Comparison of ENCODE assay signal across 1 fruit fly cellular context in genomic region chr3R:22664274-22664673, dm6.
TF ChIP-seq lines count a peak whose summit lies in the region.

No protein-coding gene starts in this region.

TF ChIP-seq in whole organism, embryonic, 481 proteins besides CTCF, POLR2A, EP300 and RAD21 (continued from another document):
- TF ChIP-seq CG8281 (tag; optimal IDR thresholded peaks at IDR 0.05; lab: Kevin White, UChicago) = no peak
- no peak for TF ChIP-seq Fer2 (tag; optimal IDR thresholded peaks at IDR 0.05; lab: Kevin White, UChicago)
- no peak for TF ChIP-seq fru (optimal IDR thresholded peaks at IDR 0.05; lab: Kevin White, UChicago)
- TF ChIP-seq gt (GFP tag; IDR thresholded peaks at IDR 0.05; lab: Robert Waterston, UW) = no peak
- no peak for TF ChIP-seq cg (GFP tag; optimal IDR thresholded peaks at IDR 0.05; lab: Kevin White, UChicago)
- peak; percentile 69 for TF ChIP-seq Sox102F (GFP tag; optimal IDR thresholded peaks at IDR 0.05; lab: Kevin White, UChicago)
- peak; percentile 44 for TF ChIP-seq pb (GFP tag; optimal IDR thresholded peaks at IDR 0.05; lab: Kevin White, UChicago)
- no peak for TF ChIP-seq CG8359 (GFP tag; optimal IDR thresholded peaks at IDR 0.05; lab: Kevin White, UChicago; ENCODE audit: borderline replicate concordance)
- TF ChIP-seq ATbp (GFP tag; optimal IDR thresholded peaks at IDR 0.05; lab: Kevin White, UChicago) = peak; percentile 66
- TF ChIP-seq CG8290 (GFP tag; optimal IDR thresholded peaks at IDR 0.05; lab: Kevin White, UChicago) = no peak
- peak in 1 of 2 experiments; percentile 33 for TF ChIP-seq CG8290 (tag; optimal IDR thresholded peaks at IDR 0.05; lab: Kevin White, UChicago)
- TF ChIP-seq CG14667 (GFP tag; IDR thresholded peaks at IDR 0.05; lab: Robert Waterston, UW) = peak; percentile 37; the same call in 1 of the 2 replicates
- peak; percentile 2 for TF ChIP-seq Sry-δ (GFP tag; optimal IDR thresholded peaks at IDR 0.05; lab: Kevin White, UChicago)
- no peak for TF ChIP-seq Camta (GFP tag; optimal IDR thresholded peaks at IDR 0.05; lab: Kevin White, UChicago)
- TF ChIP-seq btn (GFP tag; optimal IDR thresholded peaks at IDR 0.05; lab: Kevin White, UChicago) = no peak
- TF ChIP-seq HHEX (GFP tag; optimal IDR thresholded peaks at IDR 0.05; lab: Kevin White, UChicago) = peak; percentile 6
- no peak for TF ChIP-seq CG7357 (GFP tag; IDR thresholded peaks at IDR 0.05; lab: Robert Waterston, UW)
- TF ChIP-seq Ada2b (GFP tag; IDR thresholded peaks at IDR 0.05; lab: Robert Waterston, UW) = peak; percentile 70
- TF ChIP-seq tna (GFP tag; IDR thresholded peaks at IDR 0.05; lab: Robert Waterston, UW; ENCODE audit: partially characterized antibody) = no peak
- TF ChIP-seq CG12769 (tag; optimal IDR thresholded peaks at IDR 0.05; lab: Kevin White, UChicago) = peak; percentile 26
- TF ChIP-seq CG17829 (tag; optimal IDR thresholded peaks at IDR 0.05; lab: Kevin White, UChicago) = no peak
- no peak for TF ChIP-seq CG8478 (optimal IDR thresholded peaks at IDR 0.05; lab: Kevin White, UChicago)
- TF ChIP-seq CG9727 (GFP tag; optimal IDR thresholded peaks at IDR 0.05; lab: Kevin White, UChicago) = peak; percentile 30
- TF ChIP-seq CG6272 (GFP tag; IDR thresholded peaks at IDR 0.05; lab: Robert Waterston, UW) = 0 out of 2 replicates have a peak, but pooled peaks have one; percentile 9
- TF ChIP-seq nerfin-1 (tag; optimal IDR thresholded peaks at IDR 0.05; lab: Kevin White, UChicago) = no peak
- no peak for TF ChIP-seq dati (GFP tag; IDR thresholded peaks at IDR 0.05; lab: Robert Waterston, UW)
- TF ChIP-seq CG4820 (GFP tag; optimal IDR thresholded peaks at IDR 0.05; lab: Kevin White, UChicago) = peak; percentile 33
- peak; percentile 42 for TF ChIP-seq CG30431 (GFP tag; optimal IDR thresholded peaks at IDR 0.05; lab: Kevin White, UChicago)
- TF ChIP-seq MTF-1 (GFP tag; optimal IDR thresholded peaks at IDR 0.05; lab: Kevin White, UChicago; ENCODE audit: borderline replicate concordance) = no peak
- TF ChIP-seq peb (GFP tag; IDR thresholded peaks at IDR 0.05; lab: Robert Waterston, UW) = no peak
- peak; percentile 3 for TF ChIP-seq maf-S (GFP tag; optimal IDR thresholded peaks at IDR 0.05; lab: Kevin White, UChicago)
- no peak for TF ChIP-seq pan (optimal IDR thresholded peaks at IDR 0.05; lab: Kevin White, UChicago)
- peak in 1 of 2 experiments; percentile 34 for TF ChIP-seq pan (GFP tag; optimal IDR thresholded peaks at IDR 0.05 in 1 of 2, IDR thresholded peaks at IDR 0.05 in 1 of 2)
- no peak for TF ChIP-seq CG9609 (GFP tag; optimal IDR thresholded peaks at IDR 0.05; lab: Kevin White, UChicago)
- no peak for TF ChIP-seq Nf-YC (tag; optimal IDR thresholded peaks at IDR 0.05; lab: Kevin White, UChicago)
- TF ChIP-seq tio (GFP tag; optimal IDR thresholded peaks at IDR 0.05; lab: Kevin White, UChicago) = peak; percentile 8
- TF ChIP-seq fd102C (GFP tag; optimal IDR thresholded peaks at IDR 0.05; lab: Kevin White, UChicago) = no peak
- TF ChIP-seq trem (tag; optimal IDR thresholded peaks at IDR 0.05; lab: Kevin White, UChicago) = no peak
- TF ChIP-seq Dref (GFP tag; IDR thresholded peaks at IDR 0.05; lab: Robert Waterston, UW) = no peak
- TF ChIP-seq Rx (GFP tag; IDR thresholded peaks at IDR 0.05; lab: Robert Waterston, UW) = peak; percentile 61; the same call in 1 of the 2 replicates
- TF ChIP-seq CG12659 (GFP tag; optimal IDR thresholded peaks at IDR 0.05; lab: Kevin White, UChicago) = no peak
- TF ChIP-seq CG12071 (GFP tag; optimal IDR thresholded peaks at IDR 0.05; lab: Kevin White, UChicago) = peak; percentile 26
- TF ChIP-seq Antp (GFP tag; optimal IDR thresholded peaks at IDR 0.05; lab: Kevin White, UChicago) = peak; percentile 56
- no peak for TF ChIP-seq ab (GFP tag; optimal IDR thresholded peaks at IDR 0.05; lab: Kevin White, UChicago)
- no peak for TF ChIP-seq CG4360 (GFP tag; IDR thresholded peaks at IDR 0.05; lab: Robert Waterston, UW)
- TF ChIP-seq CG9932 (GFP tag; IDR thresholded peaks at IDR 0.05; lab: Robert Waterston, UW) = peak; percentile 15; the same call in 1 of the 2 replicates
- TF ChIP-seq mam (GFP tag; optimal IDR thresholded peaks at IDR 0.05; lab: Kevin White, UChicago) = peak; percentile 27
- TF ChIP-seq CG7839 (tag; optimal IDR thresholded peaks at IDR 0.05; lab: Kevin White, UChicago) = peak; percentile 54
- no peak for TF ChIP-seq emc (GFP tag; optimal IDR thresholded peaks at IDR 0.05; lab: Kevin White, UChicago)
- TF ChIP-seq org-1 (GFP tag; optimal IDR thresholded peaks at IDR 0.05; lab: Kevin White, UChicago) = no peak
- no peak for TF ChIP-seq CG31365 (tag; optimal IDR thresholded peaks at IDR 0.05; lab: Kevin White, UChicago)
- TF ChIP-seq oc (tag; optimal IDR thresholded peaks at IDR 0.05; lab: Kevin White, UChicago) = peak; percentile 63
- TF ChIP-seq Xrp1 (GFP tag; IDR thresholded peaks at IDR 0.05; lab: Robert Waterston, UW) = peak; percentile 37; the same call in 1 of the 2 replicates
- no peak for TF ChIP-seq CG2129 (GFP tag; IDR thresholded peaks at IDR 0.05; lab: Robert Waterston, UW; ENCODE audit: partially characterized antibody)
- peak; percentile 49; the same call in 1 of the 2 replicates for TF ChIP-seq ara (GFP tag; IDR thresholded peaks at IDR 0.05; lab: Robert Waterston, UW)
- TF ChIP-seq prd (optimal IDR thresholded peaks at IDR 0.05; lab: Kevin White, UChicago) = no peak
- TF ChIP-seq prd (GFP tag; IDR thresholded peaks at IDR 0.05; lab: Robert Waterston, UW) = peak; percentile 68; the same call in 2 of the 3 replicates
- peak; percentile 33 for TF ChIP-seq CG8388 (GFP tag; optimal IDR thresholded peaks at IDR 0.05; lab: Kevin White, UChicago)
- TF ChIP-seq Hr39 (optimal IDR thresholded peaks at IDR 0.05; lab: Kevin White, UChicago) = no peak
- peak; percentile 19 for TF ChIP-seq tx (GFP tag; optimal IDR thresholded peaks at IDR 0.05; lab: Kevin White, UChicago)
- TF ChIP-seq Hr78 (GFP tag; optimal IDR thresholded peaks at IDR 0.05; lab: Kevin White, UChicago) = no peak
- TF ChIP-seq ewg (GFP tag; optimal IDR thresholded peaks at IDR 0.05; lab: Kevin White, UChicago) = peak; percentile 43
- no peak for TF ChIP-seq ac (GFP tag; optimal IDR thresholded peaks at IDR 0.05; lab: Kevin White, UChicago)
- TF ChIP-seq Ets65A (GFP tag; lab: Kevin White, UChicago) = no peak
- TF ChIP-seq h (optimal IDR thresholded peaks at IDR 0.05; lab: Kevin White, UChicago) = no peak
- TF ChIP-seq gsb (GFP tag; IDR thresholded peaks at IDR 0.05; lab: Robert Waterston, UW) = no peak
- TF ChIP-seq CG13123 (GFP tag; optimal IDR thresholded peaks at IDR 0.05; lab: Kevin White, UChicago) = no peak
- TF ChIP-seq ranshi (GFP tag; IDR thresholded peaks at IDR 0.05; lab: Robert Waterston, UW) = no peak
- TF ChIP-seq vnd (GFP tag; IDR thresholded peaks at IDR 0.05; lab: Robert Waterston, UW; ENCODE audit: partially characterized antibody) = no peak
- no peak for TF ChIP-seq CG6791 (GFP tag; IDR thresholded peaks at IDR 0.05; lab: Robert Waterston, UW; ENCODE audit: partially characterized antibody)
- no peak for TF ChIP-seq CG1792 (GFP tag; optimal IDR thresholded peaks at IDR 0.05; lab: Kevin White, UChicago)
- no peak for TF ChIP-seq MBD-R2 (GFP tag; IDR thresholded peaks at IDR 0.05; lab: Robert Waterston, UW)
- no peak for TF ChIP-seq slp2 (GFP tag; optimal IDR thresholded peaks at IDR 0.05; lab: Kevin White, UChicago)
- TF ChIP-seq CG14050 (GFP tag; IDR thresholded peaks at IDR 0.05; lab: Robert Waterston, UW) = 0 out of 3 replicates have a peak, but pooled peaks have one; percentile 15
- peak; percentile 21 for TF ChIP-seq CG1602 (GFP tag; optimal IDR thresholded peaks at IDR 0.05; lab: Kevin White, UChicago)
- no peak for TF ChIP-seq B-H2 (GFP tag; optimal IDR thresholded peaks at IDR 0.05; lab: Kevin White, UChicago)
- no peak for TF ChIP-seq CG9215 (GFP tag; IDR thresholded peaks at IDR 0.05; lab: Robert Waterston, UW)
- no peak for TF ChIP-seq dmrt11E (tag; optimal IDR thresholded peaks at IDR 0.05; lab: Kevin White, UChicago)
- TF ChIP-seq CG32772 (GFP tag; IDR thresholded peaks at IDR 0.05; lab: Robert Waterston, UW) = peak; percentile 63
- no peak for TF ChIP-seq CG2116 (GFP tag; optimal IDR thresholded peaks at IDR 0.05; lab: Kevin White, UChicago)
- peak; percentile 66; the same call in 2 of the 3 replicates for TF ChIP-seq ken (GFP tag; IDR thresholded peaks at IDR 0.05; lab: Robert Waterston, UW)
- peak; percentile 47; the same call in 1 of the 2 replicates for TF ChIP-seq Ptx1 (GFP tag; IDR thresholded peaks at IDR 0.05; lab: Robert Waterston, UW)
- 0 out of 2 replicates have a peak, but pooled peaks have one; percentile 44 for TF ChIP-seq seq (GFP tag; IDR thresholded peaks at IDR 0.05; lab: Robert Waterston, UW)
- TF ChIP-seq Sin3A (optimal IDR thresholded peaks at IDR 0.05; lab: Kevin White, UChicago) = no peak
- peak; percentile 46; the same call in 1 of the 3 replicates for TF ChIP-seq Dbx (GFP tag; IDR thresholded peaks at IDR 0.05; lab: Robert Waterston, UW)
- no peak for TF ChIP-seq Trl (optimal IDR thresholded peaks at IDR 0.05; lab: Kevin White, UChicago)
- TF ChIP-seq Trl (GFP tag; optimal IDR thresholded peaks at IDR 0.05; lab: Kevin White, UChicago) = no peak
- TF ChIP-seq z (GFP tag; IDR thresholded peaks at IDR 0.05; lab: Robert Waterston, UW) = no peak
- TF ChIP-seq CG2678 (tag; optimal IDR thresholded peaks at IDR 0.05; lab: Kevin White, UChicago) = peak; percentile 56
- no peak for TF ChIP-seq rib (GFP tag; IDR thresholded peaks at IDR 0.05; lab: Robert Waterston, UW)
- no peak for TF ChIP-seq da (GFP tag; optimal IDR thresholded peaks at IDR 0.05; lab: Kevin White, UChicago)
- peak; percentile 3 for TF ChIP-seq jing (GFP tag; optimal IDR thresholded peaks at IDR 0.05; lab: Kevin White, UChicago)
- peak; percentile 55; the same call in 1 of the 3 replicates for TF ChIP-seq CG34422 (GFP tag; IDR thresholded peaks at IDR 0.05; lab: Robert Waterston, UW)
- no peak for TF ChIP-seq CG18619 (GFP tag; optimal IDR thresholded peaks at IDR 0.05; lab: Kevin White, UChicago)
- no peak for TF ChIP-seq Vsx1 (GFP tag; optimal IDR thresholded peaks at IDR 0.05; lab: Kevin White, UChicago)
- no peak for TF ChIP-seq Awh (GFP tag; IDR thresholded peaks at IDR 0.05; lab: Robert Waterston, UW)
- no peak for TF ChIP-seq CG5180 (GFP tag; optimal IDR thresholded peaks at IDR 0.05; lab: Kevin White, UChicago)
- no peak for TF ChIP-seq CG32532 (GFP tag; IDR thresholded peaks at IDR 0.05; lab: Robert Waterston, UW)
- peak; percentile 17 for TF ChIP-seq Fer3 (tag; optimal IDR thresholded peaks at IDR 0.05; lab: Kevin White, UChicago)
- TF ChIP-seq CG6683 (GFP tag; optimal IDR thresholded peaks at IDR 0.05; lab: Kevin White, UChicago) = no peak
- TF ChIP-seq Abd-B (GFP tag; optimal IDR thresholded peaks at IDR 0.05; lab: Kevin White, UChicago) = peak; percentile 36
- TF ChIP-seq CG3407 (GFP tag; optimal IDR thresholded peaks at IDR 0.05; lab: Kevin White, UChicago) = no peak
- TF ChIP-seq NC2α (GFP tag; optimal IDR thresholded peaks at IDR 0.05; lab: Kevin White, UChicago) = no peak
- TF ChIP-seq CG31441 (GFP tag; IDR thresholded peaks at IDR 0.05; lab: Robert Waterston, UW) = peak; percentile 23; the same call in 1 of the 2 replicates
- TF ChIP-seq cad (GFP tag; optimal IDR thresholded peaks at IDR 0.05; lab: Kevin White, UChicago) = no peak
- no peak for TF ChIP-seq Lim3 (GFP tag; IDR thresholded peaks at IDR 0.05; lab: Robert Waterston, UW)
- no peak for TF ChIP-seq CG16815 (GFP tag; optimal IDR thresholded peaks at IDR 0.05; lab: Kevin White, UChicago)
- TF ChIP-seq bsh (GFP tag; optimal IDR thresholded peaks at IDR 0.05; lab: Kevin White, UChicago) = peak; percentile 40 to 75
- no peak for TF ChIP-seq br (optimal IDR thresholded peaks at IDR 0.05; lab: Kevin White, UChicago)
- TF ChIP-seq CG15011 (GFP tag; optimal IDR thresholded peaks at IDR 0.05; lab: Kevin White, UChicago) = no peak
- TF ChIP-seq CG6813 (GFP tag; optimal IDR thresholded peaks at IDR 0.05; lab: Kevin White, UChicago) = no peak
- 0 out of 2 replicates have a peak, but pooled peaks have one; percentile 33 for TF ChIP-seq E2f1 (GFP tag; IDR thresholded peaks at IDR 0.05; lab: Robert Waterston, UW)
- peak; percentile 15 for TF ChIP-seq Side (GFP tag; optimal IDR thresholded peaks at IDR 0.05; lab: Kevin White, UChicago)
- peak; percentile 48 for TF ChIP-seq phol (tag; optimal IDR thresholded peaks at IDR 0.05; lab: Kevin White, UChicago)
- TF ChIP-seq CG31224 (GFP tag; IDR thresholded peaks at IDR 0.05; lab: Robert Waterston, UW) = no peak
- TF ChIP-seq amos (GFP tag; IDR thresholded peaks at IDR 0.05; lab: Robert Waterston, UW; ENCODE audit: partially characterized antibody) = no peak
- no peak for TF ChIP-seq scrt (GFP tag; optimal IDR thresholded peaks at IDR 0.05; lab: Kevin White, UChicago)
- 0 out of 2 replicates have a peak, but pooled peaks have one; percentile 25 for TF ChIP-seq CG32767 (GFP tag; IDR thresholded peaks at IDR 0.05; lab: Robert Waterston, UW)
- TF ChIP-seq CG3281 (GFP tag; optimal IDR thresholded peaks at IDR 0.05; lab: Kevin White, UChicago) = no peak
- TF ChIP-seq Tbp (GFP tag; optimal IDR thresholded peaks at IDR 0.05; lab: Kevin White, UChicago) = no peak
- TF ChIP-seq Poxn (GFP tag; IDR thresholded peaks at IDR 0.05; lab: Robert Waterston, UW) = no peak
- TF ChIP-seq CG10267 (tag; optimal IDR thresholded peaks at IDR 0.05; lab: Kevin White, UChicago) = no peak
- TF ChIP-seq CG17568 (GFP tag; optimal IDR thresholded peaks at IDR 0.05; lab: Kevin White, UChicago) = no peak
- TF ChIP-seq dan (GFP tag; IDR thresholded peaks at IDR 0.05; lab: Robert Waterston, UW) = no peak
